Fruit fly (Drosophila melanogaster): Measurements from ENCODE around the gene CG14370.

- no peak for TF ChIP-seq cyc (GFP tag; optimal IDR thresholded peaks at IDR 0.05)
- no peak for TF ChIP-seq OdsH (GFP tag; optimal IDR thresholded peaks at IDR 0.05)
- no peak for TF ChIP-seq CG10631 (GFP tag; optimal IDR thresholded peaks at IDR 0.05)
- TF ChIP-seq svp (GFP tag): no peak
- no peak for TF ChIP-seq CG9139 (GFP tag; optimal IDR thresholded peaks at IDR 0.05)
Measured at dm6 chr3R:13617228-13617627, 29.4 kb downstream of the CG14370 start.

All from whole organism, prepupa.